Worm (Caenorhabditis elegans) whole organism, young adult: ENCODE results near the gene gcy-11.

Experiments
- B0035.1 ChIP-seq: sonication (generic microtip); optimal IDR thresholded peaks from 2 replicates; lab custom pipeline; 2016; ENCODE audit warnings: missing genetic modification characterization, mild to moderate bottlenecking, missing compliant biosample characterization, missing genotype, missing genetic modification reagents
- C17E4.6 ChIP-seq: fragments of 200-800 bp; sonication (Bioruptor generic); IDR thresholded peaks from 2 replicates; pipeline ENCODE4 v1.3.6; 2022; ENCODE audit warnings: missing genetic modification reagents, missing genetic modification characterization, missing compliant biosample characterization
- F33H1.4 ChIP-seq: fragments of 200-800 bp; sonication (Bioruptor generic); IDR thresholded peaks from 2 replicates; pipeline ENCODE4 v1.3.6; 2022; ENCODE audit warnings: missing genetic modification reagents, missing genetic modification characterization, missing compliant biosample characterization
- K11D2.4 ChIP-seq: fragments of 200-800 bp; sonication (Bioruptor generic); IDR thresholded peaks from 2 replicates; pipeline ENCODE4 v1.3.6; 2022; ENCODE audit warnings: missing genetic modification reagents, missing genetic modification characterization, missing compliant biosample characterization
- Y79H2A.3 ChIP-seq: fragments of 200-800 bp; sonication (Bioruptor generic); conservative IDR thresholded peaks from 2 replicates; pipeline ENCODE4 v1.3.6; 2022; ENCODE audit warnings: missing genetic modification reagents, missing genetic modification characterization, missing compliant biosample characterization
- egl-18 ChIP-seq: fragments of 200-800 bp; sonication (Bioruptor generic); IDR thresholded peaks from 2 replicates; pipeline ENCODE4 v1.3.6; 2022; ENCODE audit warnings: missing genetic modification reagents, missing genetic modification characterization, missing compliant biosample characterization
- egl-44 ChIP-seq: fragments of 200-800 bp; sonication (Bioruptor generic); IDR thresholded peaks from 2 replicates; pipeline ENCODE4 v1.3.6; 2022; ENCODE audit warnings: missing genetic modification reagents, missing genetic modification characterization, missing compliant biosample characterization
- hrde-1 ChIP-seq: sonication (generic microtip); optimal IDR thresholded peaks from 2 replicates; lab custom pipeline; 2016; ENCODE audit warnings: missing genetic modification characterization, mild to moderate bottlenecking, missing compliant biosample characterization, moderate library complexity, missing genotype, missing genetic modification reagents, borderline replicate concordance
- hsf-1 ChIP-seq: fragments of 200-800 bp; sonication (Bioruptor generic); IDR thresholded peaks from 2 replicates; pipeline ENCODE4 v1.3.6; 2022; ENCODE audit warnings: missing genetic modification reagents, missing genetic modification characterization, missing compliant biosample characterization
- lin-35 ChIP-seq, 3 experiments: fragments of 150-350 bp in 2 of 3; sonication (generic microtip) in 1 of 3; optimal IDR thresholded peaks; 2 replicates each; lab custom pipeline; 2014 to 2018; ENCODE audit warnings: missing biosample characterization in 3 of 3, missing genetic modification characterization in 3 of 3, missing genetic modification reagents in 3 of 3
- lir-1 ChIP-seq: fragments of 200-800 bp; sonication (Bioruptor generic); conservative IDR thresholded peaks from 2 replicates; pipeline ENCODE4 v1.3.6; 2022; ENCODE audit warnings: missing genetic modification reagents, missing genetic modification characterization, missing compliant biosample characterization
- sea-2 ChIP-seq: fragments of 200-800 bp; sonication (Bioruptor generic); IDR thresholded peaks from 2 replicates; pipeline ENCODE4 v1.3.6; 2022; ENCODE audit warnings: missing genetic modification characterization, missing compliant biosample characterization
- sptf-2 ChIP-seq: fragments of 200-800 bp; sonication (Bioruptor generic); optimal IDR thresholded peaks from 2 replicates; lab custom pipeline; 2018; ENCODE audit warnings: mild to moderate bottlenecking, missing genetic modification characterization, missing compliant biosample characterization

ce11 chrX:17080635-17081376 lies 25.4 kb upstream of the gcy-11 start, which contains the start of the genes irld-23 and C08A9.10:
- TF ChIP-seq K11D2.4 (GFP tag; lab: Robert Waterston, UW) = no peak
- TF ChIP-seq lir-1 = no peak
- TF ChIP-seq B0035.1 (tag; lab: Kevin White, UChicago) = no peak
- TF ChIP-seq F33H1.4 = no peak
- TF ChIP-seq lin-35 (GFP tag; optimal IDR thresholded peaks at IDR 0.05; lab: Kevin White, UChicago) = no peak
- TF ChIP-seq sptf-2 = no peak
- TF ChIP-seq egl-18 (GFP tag; lab: Robert Waterston, UW) = no peak
- TF ChIP-seq sea-2 (GFP tag; lab: Robert Waterston, UW) = no peak
- TF ChIP-seq hrde-1 (tag; lab: Kevin White, UChicago) = no peak
- no peak for TF ChIP-seq Y79H2A.3 (GFP tag; lab: Robert Waterston, UW)
- no peak for TF ChIP-seq hsf-1 (GFP tag; lab: Robert Waterston, UW)
- TF ChIP-seq C17E4.6 (GFP tag; lab: Robert Waterston, UW) = no peak
- TF ChIP-seq egl-44 = no peak
